Fruit fly (Drosophila melanogaster) whole organism, wandering third instar larva: ENCODE measurements around the gene xit.

Experiments
- Dfd ChIP-seq: fragments of >200 bp; optimal IDR thresholded peaks from 2 replicates; lab custom pipeline; 2017; ENCODE audit warnings: missing biosample characterization, missing genetic modification characterization
- Dif ChIP-seq: fragments of 200-275, 200-300 bp; sonication (Bioruptor generic); optimal IDR thresholded peaks from 2 replicates; lab custom pipeline; 2018; ENCODE audit warnings: missing biosample characterization, missing genetic modification characterization; ENCODE audit not compliant: partially characterized antibody
- Hr78 ChIP-seq: fragments of >200 bp; optimal IDR thresholded peaks from 2 replicates; lab custom pipeline; 2017; ENCODE audit warnings: missing biosample characterization, missing genetic modification characterization
- dsf ChIP-seq: sonication (Bioruptor generic); optimal IDR thresholded peaks from 2 replicates; lab custom pipeline; 2016; ENCODE audit warnings: missing biosample characterization, missing genetic modification characterization, borderline replicate concordance
- h ChIP-seq: fragments of 200-800 bp; sonication (Bioruptor generic); optimal IDR thresholded peaks from 3 replicates; lab custom pipeline; 2016; ENCODE audit warnings: missing biosample characterization, mild to moderate bottlenecking, missing genetic modification characterization
- jim ChIP-seq: fragments of 175-275, 200-325 bp; sonication (Bioruptor generic); optimal IDR thresholded peaks from 2 replicates; lab custom pipeline; 2016; ENCODE audit warnings: missing biosample characterization, mild to moderate bottlenecking, missing genetic modification characterization
- pan ChIP-seq: fragments of >200 bp; optimal IDR thresholded peaks from 2 replicates; lab custom pipeline; 2017
- usp ChIP-seq: fragments of >200 bp; optimal IDR thresholded peaks from 2 replicates; lab custom pipeline; 2017; ENCODE audit warnings: missing biosample characterization, missing genetic modification characterization

- no peak for TF ChIP-seq h (GFP tag; lab: Kevin White, UChicago)
- TF ChIP-seq pan (lab: Kevin White, UChicago), result no peak
- TF ChIP-seq Dfd (GFP tag; lab: Kevin White, UChicago), result no peak
- TF ChIP-seq Hr78 (GFP tag; lab: Kevin White, UChicago), result no peak
- no peak for TF ChIP-seq jim (GFP tag; lab: Kevin White, UChicago)
- no peak for TF ChIP-seq usp (GFP tag; lab: Kevin White, UChicago)
- TF ChIP-seq Dif (GFP tag; lab: Kevin White, UChicago), result no peak
- no peak for TF ChIP-seq dsf (GFP tag; lab: Kevin White, UChicago)
These were observed 45.9 kb downstream of the xit start for dm6 chrX:6866764-6867163.
